Worm (Caenorhabditis elegans): Measurements from ENCODE around the gene F40C5.2.

ce11 chrV:3530403-3530802, 40.4 kb upstream of the F40C5.2 start, which contains the start of gene srbc-66:
- TF ChIP-seq klf-2 (GFP tag; conservative IDR thresholded peaks at IDR 0.05) (no peak), T22C8.4 (GFP tag; IDR thresholded peaks at IDR 0.05) (no peak), flt-1 (GFP tag; IDR thresholded peaks at IDR 0.05) (no peak), ztf-29 (GFP tag; IDR thresholded peaks at IDR 0.05) (no peak), ztf-23 (GFP tag; IDR thresholded peaks at IDR 0.05) (no peak), tab-1 (GFP tag; IDR thresholded peaks at IDR 0.05) (no peak)
